Fruit fly (Drosophila melanogaster) whole organism, adult: ENCODE measurements around the gene to.

Experiments
- CG11617 ChIP-seq: fragments of 200-800 bp; sonication (Bioruptor generic); optimal IDR thresholded peaks from 2 replicates; lab custom pipeline; 2017; ENCODE audit warnings: mild to moderate bottlenecking, missing biosample characterization, missing genetic modification reagents, missing genetic modification characterization
- CG12768 ChIP-seq: fragments of 200-800 bp; sonication (Bioruptor generic); optimal IDR thresholded peaks from 2 replicates; lab custom pipeline; 2017; ENCODE audit warnings: missing biosample characterization, missing genetic modification characterization, mild to moderate bottlenecking, moderate library complexity, missing genetic modification reagents
- CG14711 ChIP-seq: fragments of 200-800 bp; sonication (Bioruptor generic); optimal IDR thresholded peaks from 2 replicates; lab custom pipeline; 2018; ENCODE audit warnings: missing biosample characterization, mild to moderate bottlenecking, missing genetic modification characterization, moderate library complexity
- CG1620 ChIP-seq: fragments of 200-800 bp; sonication (Bioruptor generic); optimal IDR thresholded peaks from 2 replicates; lab custom pipeline; 2016; ENCODE audit warnings: missing biosample characterization, missing genetic modification characterization
- CG33017 ChIP-seq: fragments of 200-800 bp; sonication (Bioruptor generic); optimal IDR thresholded peaks from 2 replicates; lab custom pipeline; 2018; ENCODE audit warnings: missing biosample characterization, mild to moderate bottlenecking, missing genetic modification characterization, moderate library complexity
- CG5204 ChIP-seq: fragments of 200-800 bp; sonication (Bioruptor generic); optimal IDR thresholded peaks from 2 replicates; lab custom pipeline; 2016; ENCODE audit warnings: missing biosample characterization, missing genetic modification characterization
- CG7045 ChIP-seq: fragments of 200-800 bp; sonication (Bioruptor generic); optimal IDR thresholded peaks from 2 replicates; lab custom pipeline; 2017; ENCODE audit warnings: missing biosample characterization, mild to moderate bottlenecking, missing genetic modification characterization
- CG7101 ChIP-seq: fragments of 200-800 bp; sonication (Bioruptor generic); optimal IDR thresholded peaks from 2 replicates; lab custom pipeline; 2018; ENCODE audit warnings: missing biosample characterization, mild to moderate bottlenecking, missing genetic modification characterization, moderate library complexity
- Clk ChIP-seq: fragments of 200-800 bp; sonication (Bioruptor generic); optimal IDR thresholded peaks from 2 replicates; lab custom pipeline; 2017; ENCODE audit warnings: missing biosample characterization, missing genetic modification characterization
- Crg-1 ChIP-seq: fragments of 200-800 bp; sonication (Bioruptor generic); optimal IDR thresholded peaks from 2 replicates; lab custom pipeline; 2016; ENCODE audit warnings: missing biosample characterization, missing genetic modification characterization
- Hr96 ChIP-seq: fragments of 200-800 bp; sonication (Bioruptor generic); optimal IDR thresholded peaks from 2 replicates; lab custom pipeline; 2016; ENCODE audit warnings: missing biosample characterization, missing genetic modification characterization
- Mnt ChIP-seq: fragments of 200-800 bp; sonication (Bioruptor generic); optimal IDR thresholded peaks from 2 replicates; lab custom pipeline; 2016; ENCODE audit warnings: missing biosample characterization, mild to moderate bottlenecking, missing genetic modification characterization
- bab1 ChIP-seq: fragments of 200-800 bp; sonication (Bioruptor generic); optimal IDR thresholded peaks from 3 replicates; lab custom pipeline; 2019; ENCODE audit warnings: missing biosample characterization, mild to moderate bottlenecking, missing genetic modification characterization, moderate library complexity
- cic ChIP-seq: fragments of 200-800 bp; sonication (Bioruptor generic); optimal IDR thresholded peaks from 2 replicates; lab custom pipeline; 2017; ENCODE audit warnings: missing biosample characterization, mild to moderate bottlenecking, missing genetic modification characterization, moderate library complexity
- cnc ChIP-seq, 2 experiments: fragments of >200 bp; optimal IDR thresholded peaks; 2 replicates each; lab custom pipeline; 2017
- kay ChIP-seq: fragments of 200-800 bp; sonication (Bioruptor generic); peaks from one replicate; lab custom pipeline; 2016; ENCODE audit warnings: missing biosample characterization, missing genetic modification characterization, borderline replicate concordance
- ovo ChIP-seq: fragments of 200-800 bp; sonication (Bioruptor generic); optimal IDR thresholded peaks from 2 replicates; lab custom pipeline; 2016; ENCODE audit warnings: missing biosample characterization, missing genetic modification characterization
- pad ChIP-seq: fragments of 200-800 bp; sonication (Bioruptor generic); optimal IDR thresholded peaks from 3 replicates; lab custom pipeline; 2017; ENCODE audit warnings: missing biosample characterization, missing genetic modification characterization, mild to moderate bottlenecking, moderate library complexity, missing genetic modification reagents
- tj ChIP-seq: fragments of 200-800 bp; sonication (Bioruptor generic); optimal IDR thresholded peaks from 3 replicates; lab custom pipeline; 2017; ENCODE audit warnings: missing biosample characterization, mild to moderate bottlenecking, missing genetic modification characterization, moderate library complexity
- toe ChIP-seq: fragments of 200-800 bp; sonication (Bioruptor generic); optimal IDR thresholded peaks from 2 replicates; lab custom pipeline; 2016; ENCODE audit warnings: missing biosample characterization, missing genetic modification characterization

to gene

dm6 chr3R:25239880-25240279 lies at the start of gene to:
Gene to, plus strand, starts transcription at chr3R:25240180.
- no peak for TF ChIP-seq Crg-1 (GFP tag; lab: Kevin White, UChicago)
- no peak for TF ChIP-seq CG11617 (GFP tag; lab: Kevin White, UChicago)
- no peak for TF ChIP-seq cnc (optimal IDR thresholded peaks at IDR 0.05; lab: Kevin White, UChicago)
- TF ChIP-seq Mnt, result no peak

- no peak for TF ChIP-seq ovo
- TF ChIP-seq Hr96, result peak; percentile 43
- TF ChIP-seq CG5204, result peak; percentile 39
- TF ChIP-seq tj, result no peak
- TF ChIP-seq bab1 (GFP tag; lab: Kevin White, UChicago), result peak; percentile 50
- peak; percentile 30 for TF ChIP-seq CG33017
- peak; percentile 35 for TF ChIP-seq toe
- no peak for TF ChIP-seq cic (GFP tag; lab: Kevin White, UChicago)
- TF ChIP-seq CG7101 (tag; lab: Kevin White, UChicago), result peak; percentile 36
- peak; percentile 26 for TF ChIP-seq CG11617 (GFP tag; lab: Kevin White, UChicago)
Measured at dm6 chr3R:25193726-25194204, 46.2 kb upstream of the to start, which contains the start of gene lobo. Gene lobo, minus strand, starts transcription at chr3R:25193776.

- no peak for TF ChIP-seq CG5204
- no peak for TF ChIP-seq CG7045 (GFP tag; lab: Kevin White, UChicago)
- TF ChIP-seq bab1 (GFP tag; lab: Kevin White, UChicago), result no peak
- no peak for TF ChIP-seq CG7101 (tag; lab: Kevin White, UChicago)
- TF ChIP-seq Mnt, result no peak
- no peak for TF ChIP-seq CG11617 (GFP tag; lab: Kevin White, UChicago)
- TF ChIP-seq kay, result no peak
- TF ChIP-seq Crg-1 (GFP tag; lab: Kevin White, UChicago), result no peak
- TF ChIP-seq CG14711, result no peak
- TF ChIP-seq Hr96, result no peak
- TF ChIP-seq toe, result no peak
- no peak for TF ChIP-seq Clk
Measured at dm6 chr3R:25194723-25195577, 45.0 kb upstream of the to start, which contains the start of gene CG13653. Gene CG13653, plus strand, starts transcription at chr3R:25195527.

dm6 chr3R:25199321-25199868 lies 40.6 kb upstream of the to start, which contains the start of gene CG13654:
Gene CG13654, plus strand, starts transcription at chr3R:25199818.
- no peak for TF ChIP-seq pad (GFP tag; lab: Kevin White, UChicago)
- TF ChIP-seq Crg-1 (GFP tag; lab: Kevin White, UChicago), result no peak
- TF ChIP-seq CG33017, result no peak
- TF ChIP-seq cic (GFP tag; lab: Kevin White, UChicago), result no peak

dm6 chr3R:25205413-25205977 lies 34.5 kb upstream of the to start:
- TF ChIP-seq CG14711, result no peak

- TF ChIP-seq CG14711 (no peak), CG12768 (GFP tag; lab: Kevin White, UChicago) (no peak), CG5204 (peak; percentile 27), tj (no peak), CG33017 (peak; percentile 57), Hr96 (peak; percentile 0), Mnt (no peak), toe (peak; percentile 3), pad (GFP tag; lab: Kevin White, UChicago) (no peak), CG7101 (tag; lab: Kevin White, UChicago) (peak; percentile 40), CG1620 (no peak), kay (no peak), cnc (optimal IDR thresholded peaks at IDR 0.05; lab: Kevin White, UChicago) (no peak), CG7045 (GFP tag; lab: Kevin White, UChicago) (peak; percentile 44)
Measured at dm6 chr3R:25207405-25208003, 32.5 kb upstream of the to start.

dm6 chr3R:25208042-25208766 lies 31.8 kb upstream of the to start, which contains the start of gene Cad96Ca:
Gene Cad96Ca, minus strand, starts transcription at chr3R:25208283.
- no peak for TF ChIP-seq Hr96
- TF ChIP-seq cnc (optimal IDR thresholded peaks at IDR 0.05; lab: Kevin White, UChicago), result no peak
- TF ChIP-seq CG7045 (GFP tag; lab: Kevin White, UChicago), result no peak
- TF ChIP-seq CG12768 (GFP tag; lab: Kevin White, UChicago), result no peak
- no peak for TF ChIP-seq Mnt
- no peak for TF ChIP-seq ovo
- no peak for TF ChIP-seq bab1 (GFP tag; lab: Kevin White, UChicago)
- TF ChIP-seq CG14711, result no peak
- no peak for TF ChIP-seq CG1620
